Fruit fly (Drosophila melanogaster) whole organism, embryonic: ENCODE data around the gene Enoph.

ENCODE experiments used
- Atf3 ChIP-seq: fragments of 200-800 bp; sonication (Bioruptor generic); optimal IDR thresholded peaks from 3 replicates; lab custom pipeline; 2016; ENCODE audit warnings: missing biosample characterization, missing genetic modification characterization
- CG1024 ChIP-seq: fragments of 200-800 bp; sonication (Bioruptor generic); IDR thresholded peaks from 2 replicates; pipeline ENCODE4 v1.3.6; 2022; ENCODE audit warnings: missing biosample characterization, missing genetic modification characterization
- CG12769 ChIP-seq: fragments of 200-800 bp; sonication (Bioruptor generic); optimal IDR thresholded peaks from 2 replicates; lab custom pipeline; 2019; ENCODE audit warnings: missing biosample characterization, mild to moderate bottlenecking, missing genetic modification characterization, moderate library complexity
- CG14441 ChIP-seq: fragments of 200-800 bp; sonication (Bioruptor generic); IDR thresholded peaks from 2 replicates; pipeline ENCODE4 v1.3.6; 2022; ENCODE audit warnings: missing biosample characterization, missing genetic modification characterization
- CG14965 ChIP-seq: fragments of 200-800 bp; sonication (Bioruptor generic); optimal IDR thresholded peaks from 2 replicates; lab custom pipeline; 2016; ENCODE audit warnings: missing biosample characterization, missing genetic modification characterization, borderline replicate concordance
- CG15073 ChIP-seq: fragments of 200-800 bp; sonication (Bioruptor generic); optimal IDR thresholded peaks from 2 replicates; lab custom pipeline; 2016; ENCODE audit warnings: missing biosample characterization, missing genetic modification characterization
- CG15479 ChIP-seq: fragments of 200-800 bp; sonication (Bioruptor generic); optimal IDR thresholded peaks from 3 replicates; lab custom pipeline; 2019; ENCODE audit warnings: missing biosample characterization, mild to moderate bottlenecking, missing genetic modification characterization, moderate library complexity
- CG15696 ChIP-seq: fragments of 200-800 bp; sonication (Bioruptor generic); optimal IDR thresholded peaks from 2 replicates; lab custom pipeline; 2019; ENCODE audit warnings: missing biosample characterization, mild to moderate bottlenecking, missing genetic modification characterization, moderate library complexity
- CG1602 ChIP-seq: fragments of 200-800 bp; sonication (Bioruptor generic); optimal IDR thresholded peaks from 3 replicates; lab custom pipeline; 2016; ENCODE audit warnings: missing biosample characterization, missing genetic modification characterization
- CG16813 ChIP-seq: fragments of 200-800 bp; sonication (Bioruptor generic); IDR thresholded peaks from 3 replicates; pipeline ENCODE4 v1.3.6; 2022; ENCODE audit warnings: missing biosample characterization, missing genetic modification characterization; ENCODE audit not compliant: partially characterized antibody
- CG17359 ChIP-seq: fragments of 200-800 bp; sonication (Bioruptor generic); optimal IDR thresholded peaks from 3 replicates; lab custom pipeline; 2018; ENCODE audit warnings: missing biosample characterization, mild to moderate bottlenecking, missing genetic modification characterization, moderate library complexity
- CG17612 ChIP-seq: fragments of 200-800 bp; sonication (Bioruptor generic); IDR thresholded peaks from 2 replicates; pipeline ENCODE4 v1.3.6; 2022; ENCODE audit warnings: missing biosample characterization, missing genetic modification characterization
- CG2129 ChIP-seq: fragments of 200-800 bp; sonication (Bioruptor generic); IDR thresholded peaks from 2 replicates; pipeline ENCODE4 v1.3.6; 2022; ENCODE audit warnings: missing biosample characterization, missing genetic modification characterization; ENCODE audit not compliant: partially characterized antibody
- CG2875 ChIP-seq: fragments of 200-800 bp; sonication (Bioruptor generic); optimal IDR thresholded peaks from 2 replicates; lab custom pipeline; 2017; ENCODE audit warnings: missing biosample characterization, mild to moderate bottlenecking, missing genetic modification characterization, missing genetic modification reagents
- CG2889 ChIP-seq: fragments of 200-800 bp; sonication (Bioruptor generic); IDR thresholded peaks from 3 replicates; pipeline ENCODE4 v1.3.6; 2022; ENCODE audit warnings: missing biosample characterization, missing genetic modification characterization
- CG31388 ChIP-seq: fragments of 200-800 bp; sonication (Bioruptor generic); optimal IDR thresholded peaks from 2 replicates; lab custom pipeline; 2016; ENCODE audit warnings: missing biosample characterization, missing genetic modification characterization
- CG32772 ChIP-seq: fragments of 200-800 bp; sonication (Bioruptor generic); IDR thresholded peaks from 2 replicates; pipeline ENCODE4 v1.3.6; 2022; ENCODE audit warnings: missing biosample characterization, missing genetic modification characterization
- CG34224 ChIP-seq: fragments of 200-800 bp; sonication (Bioruptor generic); IDR thresholded peaks from 3 replicates; pipeline ENCODE4 v1.3.6; 2022; ENCODE audit warnings: missing biosample characterization, missing genetic modification characterization; ENCODE audit not compliant: partially characterized antibody
- CG4617 ChIP-seq: fragments of 200-800 bp; sonication (Bioruptor generic); optimal IDR thresholded peaks from 3 replicates; lab custom pipeline; 2016; ENCODE audit warnings: missing biosample characterization, missing genetic modification characterization, borderline replicate concordance
- CG4854 ChIP-seq: fragments of 200-800 bp; sonication (Bioruptor generic); optimal IDR thresholded peaks from 2 replicates; lab custom pipeline; 2016; ENCODE audit warnings: missing biosample characterization, missing genetic modification characterization, inconsistent platforms
- CG6689 ChIP-seq: fragments of 200-800 bp; sonication (Bioruptor generic); IDR thresholded peaks from 2 replicates; pipeline ENCODE4 v1.3.6; 2022; ENCODE audit warnings: missing biosample characterization, missing genetic modification characterization
- CG7372 ChIP-seq: fragments of 200-800 bp; sonication (Bioruptor generic); IDR thresholded peaks from 2 replicates; pipeline ENCODE4 v1.3.6; 2022; ENCODE audit warnings: missing biosample characterization, missing genetic modification characterization
- CG7556 ChIP-seq: fragments of 200-800 bp; sonication (Bioruptor generic); optimal IDR thresholded peaks from 2 replicates; lab custom pipeline; 2017; ENCODE audit warnings: missing biosample characterization, mild to moderate bottlenecking, missing genetic modification characterization
- Doc3 ChIP-seq: fragments of 200-800 bp; sonication (Bioruptor generic); IDR thresholded peaks from 3 replicates; pipeline ENCODE4 v1.3.6; 2022; ENCODE audit warnings: missing biosample characterization, missing genetic modification characterization; ENCODE audit not compliant: partially characterized antibody
- Ets65A ChIP-seq: fragments of 200-800 bp; sonication (Bioruptor generic); peaks from one replicate; lab custom pipeline; 2016; ENCODE audit warnings: missing biosample characterization, missing genetic modification characterization
- Hsf ChIP-seq: fragments of 200-800 bp; sonication (Bioruptor generic); optimal IDR thresholded peaks from 3 replicates; lab custom pipeline; 2016; ENCODE audit warnings: missing biosample characterization, missing genetic modification characterization
- Lim3 ChIP-seq: fragments of 200-800 bp; sonication (Bioruptor generic); IDR thresholded peaks from 2 replicates; pipeline ENCODE4 v1.3.6; 2022; ENCODE audit warnings: missing biosample characterization, missing genetic modification characterization
- Mes4 ChIP-seq: fragments of 200-800 bp; sonication (Bioruptor generic); optimal IDR thresholded peaks from 2 replicates; lab custom pipeline; 2016; ENCODE audit warnings: missing biosample characterization, missing genetic modification characterization
- NC2β ChIP-seq: fragments of 200-800 bp; sonication (Bioruptor generic); optimal IDR thresholded peaks from 2 replicates; lab custom pipeline; 2016; ENCODE audit warnings: missing biosample characterization, missing genetic modification characterization
- NFAT ChIP-seq: fragments of 200-800 bp; sonication (Bioruptor generic); IDR thresholded peaks from 2 replicates; pipeline ENCODE4 v1.3.6; 2022; ENCODE audit warnings: missing biosample characterization, missing genetic modification characterization
- Nf-YC ChIP-seq: fragments of 200-800 bp; optimal IDR thresholded peaks from 3 replicates; lab custom pipeline; 2019; ENCODE audit warnings: missing biosample characterization, mild to moderate bottlenecking, missing genetic modification characterization, moderate library complexity
- abd-A ChIP-seq: fragments of 200-800 bp; sonication (Bioruptor generic); optimal IDR thresholded peaks from 3 replicates; lab custom pipeline; 2019; ENCODE audit warnings: missing biosample characterization, mild to moderate bottlenecking, missing genetic modification characterization, moderate library complexity
- aop ChIP-seq: fragments of 200-800 bp; sonication (Bioruptor generic); IDR thresholded peaks from 2 replicates; pipeline ENCODE4 v1.3.6; 2022; ENCODE audit warnings: missing biosample characterization, missing genetic modification characterization
- ap ChIP-seq: fragments of 200-800 bp; sonication (Bioruptor generic); IDR thresholded peaks from 2 replicates; pipeline ENCODE4 v1.3.6; 2022; ENCODE audit warnings: missing biosample characterization, missing genetic modification characterization
- cato ChIP-seq: fragments of 200-800 bp; sonication (Bioruptor generic); optimal IDR thresholded peaks from 2 replicates; lab custom pipeline; 2016; ENCODE audit warnings: missing biosample characterization, missing genetic modification characterization, borderline replicate concordance
- fd96Cb ChIP-seq: fragments of 200-800 bp; sonication (Bioruptor generic); optimal IDR thresholded peaks from 2 replicates; lab custom pipeline; 2018; ENCODE audit warnings: missing biosample characterization, mild to moderate bottlenecking, missing genetic modification characterization, moderate library complexity
- gce ChIP-seq: fragments of 200-800 bp; sonication (Bioruptor generic); IDR thresholded peaks from 3 replicates; pipeline ENCODE4 v1.3.6; 2022; ENCODE audit warnings: missing biosample characterization, missing genetic modification characterization
- gsb ChIP-seq: fragments of 200-800 bp; sonication (Bioruptor generic); IDR thresholded peaks from 2 replicates; pipeline ENCODE4 v1.3.6; 2022; ENCODE audit warnings: missing biosample characterization, missing genetic modification characterization
- ham ChIP-seq: fragments of 200-800 bp; sonication (Bioruptor generic); IDR thresholded peaks from 2 replicates; pipeline ENCODE4 v1.3.6; 2022; ENCODE audit warnings: missing biosample characterization, missing genetic modification characterization
- jumu ChIP-seq: fragments of 200-800 bp; sonication (Bioruptor generic); optimal IDR thresholded peaks from 3 replicates; lab custom pipeline; 2016; ENCODE audit warnings: missing biosample characterization, missing genetic modification characterization
- kah ChIP-seq: fragments of 200-800 bp; sonication (Bioruptor generic); optimal IDR thresholded peaks from 2 replicates; lab custom pipeline; 2018; ENCODE audit warnings: missing biosample characterization, mild to moderate bottlenecking, missing genetic modification characterization
- maf-S ChIP-seq: fragments of 200-800 bp; sonication (Bioruptor generic); optimal IDR thresholded peaks from 2 replicates; lab custom pipeline; 2016; ENCODE audit warnings: missing biosample characterization, missing genetic modification characterization
- mld ChIP-seq: fragments of 200-800 bp; sonication (Bioruptor generic); IDR thresholded peaks from 3 replicates; pipeline ENCODE4 v1.3.6; 2022; ENCODE audit warnings: missing biosample characterization, missing genetic modification characterization; ENCODE audit not compliant: partially characterized antibody
- pfk ChIP-seq: fragments of 200-800 bp; sonication (Bioruptor generic); optimal IDR thresholded peaks from 2 replicates; lab custom pipeline; 2018; ENCODE audit warnings: missing biosample characterization, mild to moderate bottlenecking, missing genetic modification characterization, moderate library complexity
- repo ChIP-seq: fragments of 200-800 bp; sonication (Bioruptor generic); optimal IDR thresholded peaks from 2 replicates; lab custom pipeline; 2016; ENCODE audit warnings: missing biosample characterization, missing genetic modification characterization
- shn ChIP-seq: fragments of 200-800 bp; sonication (Bioruptor generic); optimal IDR thresholded peaks from 3 replicates; lab custom pipeline; 2016; ENCODE audit warnings: missing biosample characterization, missing genetic modification characterization
- sob ChIP-seq: fragments of 200-800 bp; sonication (Bioruptor generic); IDR thresholded peaks from 2 replicates; pipeline ENCODE4 v1.3.6; 2022; ENCODE audit warnings: missing biosample characterization, missing genetic modification characterization
- tll ChIP-seq, 2 experiments: fragments of 200-800 bp in 1 of 2; fragments of >200 bp in 1 of 2; sonication (Bioruptor generic) in 1 of 2; optimal IDR thresholded peaks; 2 replicates each; lab custom pipeline; 2017 to 2019; ENCODE audit warnings: missing biosample characterization in 2 of 2, missing genetic modification characterization in 2 of 2, mild to moderate bottlenecking in 1 of 2, moderate library complexity in 1 of 2
- wek ChIP-seq: fragments of 200-800 bp; sonication (Bioruptor generic); optimal IDR thresholded peaks from 3 replicates; lab custom pipeline; 2018; ENCODE audit warnings: missing biosample characterization, mild to moderate bottlenecking, missing genetic modification characterization, moderate library complexity
- wor ChIP-seq: fragments of 200-800 bp; sonication (Bioruptor generic); IDR thresholded peaks from 2 replicates; pipeline ENCODE4 v1.3.6; 2022; ENCODE audit warnings: missing biosample characterization, missing genetic modification characterization

Gene Enoph

DNA sequence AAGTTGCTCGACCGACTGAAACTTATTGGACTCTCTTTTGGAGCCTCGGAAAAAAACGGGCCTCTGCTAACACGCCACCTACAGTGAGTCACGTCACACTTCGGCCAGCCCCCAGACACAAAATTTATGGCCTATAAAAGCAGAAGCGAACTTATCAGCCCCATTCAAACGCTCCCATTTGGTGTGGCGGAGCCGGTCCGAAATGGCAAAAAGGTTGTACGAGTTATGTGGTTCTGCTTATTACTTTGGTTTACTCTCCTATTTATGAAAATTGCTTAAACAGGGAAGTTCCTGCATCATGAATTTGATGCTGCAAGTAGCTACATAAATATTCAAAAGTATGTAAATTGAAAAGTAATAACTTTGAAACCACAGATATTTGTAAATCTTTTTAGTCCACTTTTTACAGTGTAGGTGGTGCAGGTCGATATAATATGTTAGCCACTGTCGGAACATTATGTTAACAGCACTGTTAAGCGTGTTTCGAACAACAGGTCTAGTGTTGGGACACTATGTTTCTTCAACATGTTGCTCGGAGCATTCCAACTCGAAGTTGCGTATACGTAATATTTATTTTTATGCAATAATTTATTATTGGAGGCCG, 27.0 kb upstream of the Enoph start (continued):
- peak; percentile 87 for TF ChIP-seq repo (GFP tag; lab: Kevin White, UChicago)
- TF ChIP-seq CG12769 (tag; lab: Kevin White, UChicago) = peak; percentile 94
- peak; percentile 90 for TF ChIP-seq jumu (GFP tag; lab: Kevin White, UChicago)
- 0 out of 2 replicates have a peak, but pooled peaks have one; percentile 33 for TF ChIP-seq CG1024 (GFP tag; lab: Robert Waterston, UW)
- TF ChIP-seq CG15073 (GFP tag; lab: Kevin White, UChicago) = no peak
- TF ChIP-seq CG17612 = peak; percentile 67
- TF ChIP-seq CG7556 (GFP tag; lab: Kevin White, UChicago) = peak; percentile 96
- TF ChIP-seq ham (GFP tag; lab: Robert Waterston, UW) = peak; percentile 62; the same call in 1 of the 2 replicates
- TF ChIP-seq CG34224 = no peak
- TF ChIP-seq CG4854 = peak; percentile 91
- TF ChIP-seq CG16813 (GFP tag; lab: Robert Waterston, UW) = no peak
- peak; percentile 100 for TF ChIP-seq abd-A
- peak; percentile 80 for TF ChIP-seq CG1602 (GFP tag; lab: Kevin White, UChicago)
- TF ChIP-seq CG2129 (GFP tag; lab: Robert Waterston, UW) = no peak
- peak; percentile 87 for TF ChIP-seq CG6689 (GFP tag; lab: Robert Waterston, UW)
- TF ChIP-seq Doc3 (GFP tag; lab: Robert Waterston, UW) = no peak
- TF ChIP-seq CG31388 (GFP tag; lab: Kevin White, UChicago) = peak; percentile 82
- TF ChIP-seq Nf-YC (tag; lab: Kevin White, UChicago) = peak; percentile 86
- peak; percentile 78 for TF ChIP-seq CG32772 (GFP tag; lab: Robert Waterston, UW)
- TF ChIP-seq Atf3 (GFP tag; lab: Kevin White, UChicago) = peak; percentile 74
- 0 out of 3 replicates have a peak, but pooled peaks have one; percentile 60 for TF ChIP-seq gce
- TF ChIP-seq CG7372 (GFP tag; lab: Robert Waterston, UW) = peak; percentile 76
- peak; percentile 69 for TF ChIP-seq CG14965
- TF ChIP-seq CG2889 (GFP tag; lab: Robert Waterston, UW) = peak; percentile 62
- peak; percentile 71 for TF ChIP-seq wor (GFP tag; lab: Robert Waterston, UW)
- peak; percentile 91 for TF ChIP-seq CG17359 (tag; lab: Kevin White, UChicago)
- peak; percentile 83 for TF ChIP-seq gsb (GFP tag; lab: Robert Waterston, UW)
- peak; percentile 85 for TF ChIP-seq CG2875 (GFP tag; lab: Kevin White, UChicago)
- TF ChIP-seq NC2β (GFP tag; lab: Kevin White, UChicago) = peak; percentile 84
- peak; percentile 82 for TF ChIP-seq sob (GFP tag; lab: Robert Waterston, UW)
- peak; percentile 91 for TF ChIP-seq shn (GFP tag; lab: Kevin White, UChicago)
- TF ChIP-seq Ets65A (GFP tag; lab: Kevin White, UChicago) = peak; percentile 94
- peak; percentile 89 for TF ChIP-seq fd96Cb
- peak; percentile 44 for TF ChIP-seq pfk (GFP tag; lab: Kevin White, UChicago)
- TF ChIP-seq mld (GFP tag; lab: Robert Waterston, UW) = no peak
- TF ChIP-seq CG4617 (GFP tag; lab: Kevin White, UChicago) = peak; percentile 51
- TF ChIP-seq kah (GFP tag; lab: Kevin White, UChicago) = peak; percentile 74
- peak; percentile 82 for TF ChIP-seq Mes4 (GFP tag; lab: Kevin White, UChicago)
- peak; percentile 75 for TF ChIP-seq maf-S (GFP tag; lab: Kevin White, UChicago)
- no peak for TF ChIP-seq tll (GFP tag; optimal IDR thresholded peaks at IDR 0.05; lab: Kevin White, UChicago)
- peak; percentile 50; the same call in 1 of the 2 replicates for TF ChIP-seq ap
- TF ChIP-seq Lim3 (GFP tag; lab: Robert Waterston, UW) = no peak
- TF ChIP-seq Hsf = peak; percentile 92
- peak; percentile 63 for TF ChIP-seq NFAT
- TF ChIP-seq aop (GFP tag; lab: Robert Waterston, UW) = no peak
- TF ChIP-seq cato = peak; percentile 55
- peak; percentile 54 for TF ChIP-seq CG15696 (tag; lab: Kevin White, UChicago)
- no peak for TF ChIP-seq CG15479 (GFP tag; lab: Kevin White, UChicago)
- peak; percentile 80 for TF ChIP-seq CG14441 (GFP tag; lab: Robert Waterston, UW)
- peak; percentile 68 for TF ChIP-seq wek (GFP tag; lab: Kevin White, UChicago)
